Worm (Caenorhabditis elegans): Measurements from ENCODE around the gene W09B6.4.

- TF ChIP-seq him-1 (tag; optimal IDR thresholded peaks at IDR 0.05) (no peak), dao-5 (tag; optimal IDR thresholded peaks at IDR 0.05) (no peak)
Measured at ce11 chrII:1188137-1188536, 47.5 kb upstream of the W09B6.4 start.
